Worm (Caenorhabditis elegans) whole organism, L4 larva: ENCODE data around the gene nsph-4.3.

Experiments used
- F10B5.3 ChIP-seq: sonication (generic microtip); optimal IDR thresholded peaks from 2 replicates; lab custom pipeline; 2016; ENCODE audit warnings: mild to moderate bottlenecking, missing genetic modification characterization, missing compliant biosample characterization
- R02D3.7 ChIP-seq: fragments of 150-350 bp; sonication (generic microtip); optimal IDR thresholded peaks from 3 replicates; lab custom pipeline; 2014; ENCODE audit warnings: missing biosample characterization, missing genetic modification characterization
- T26A8.4 ChIP-seq: fragments of 200-800 bp; sonication (Bioruptor generic); IDR thresholded peaks from 2 replicates; pipeline ENCODE4 v1.3.6; 2022; ENCODE audit warnings: missing genetic modification characterization, missing compliant biosample characterization
- Y105C5A.15 ChIP-seq: fragments of 200-800 bp; sonication (Bioruptor generic); IDR thresholded peaks from 2 replicates; pipeline ENCODE4 v1.3.6; 2022; ENCODE audit warnings: missing genetic modification characterization, missing compliant biosample characterization
- Y48G9A.11 ChIP-seq: fragments of 200-800 bp; sonication (Bioruptor generic); IDR thresholded peaks from 2 replicates; pipeline ENCODE4 v1.3.6; 2022; ENCODE audit warnings: missing genetic modification reagents, missing genetic modification characterization, missing compliant biosample characterization
- aha-1 ChIP-seq: fragments of 150-350 bp; peaks from one replicate; lab custom pipeline; 2014; ENCODE audit warnings: missing biosample characterization, missing genetic modification characterization
- ceh-62 ChIP-seq: sonication (generic microtip); optimal IDR thresholded peaks from 2 replicates; lab custom pipeline; 2017; ENCODE audit warnings: missing biosample characterization, missing genetic modification characterization
- ctbp-1 ChIP-seq: fragments of 200-800 bp; sonication (Bioruptor generic); IDR thresholded peaks from 2 replicates; pipeline ENCODE4 v1.3.6; 2022; ENCODE audit warnings: missing genetic modification reagents, missing genetic modification characterization, missing compliant biosample characterization
- daf-12 ChIP-seq: fragments of 150-350 bp; optimal IDR thresholded peaks from 2 replicates; lab custom pipeline; 2014; ENCODE audit warnings: missing biosample characterization, missing genetic modification reagents, missing genetic modification characterization
- daf-8 ChIP-seq: fragments of 200-800 bp; sonication (Bioruptor generic); IDR thresholded peaks from 2 replicates; pipeline ENCODE4 v1.3.6; 2022; ENCODE audit warnings: missing genetic modification characterization, missing compliant biosample characterization
- dve-1 ChIP-seq: sonication (generic microtip); optimal IDR thresholded peaks from 2 replicates; lab custom pipeline; 2017; ENCODE audit warnings: antibody characterized with exemption, mild to moderate bottlenecking, missing genetic modification characterization, missing compliant biosample characterization; ENCODE audit not compliant: insufficient read depth
- fos-1 ChIP-seq: fragments of 150-350 bp; optimal IDR thresholded peaks from 2 replicates; lab custom pipeline; 2014; ENCODE audit warnings: missing biosample characterization, missing genetic modification characterization
- gei-8 ChIP-seq: fragments of 200-800 bp; sonication (Bioruptor generic); optimal IDR thresholded peaks from 2 replicates; lab custom pipeline; 2018; ENCODE audit warnings: mild to moderate bottlenecking, missing genetic modification characterization, missing compliant biosample characterization
- hif-1 ChIP-seq, 2 experiments: sonication (generic microtip); optimal IDR thresholded peaks; 2 replicates each; lab custom pipeline; 2016 to 2017; ENCODE audit warnings: missing compliant biosample characterization in 2 of 2, missing genetic modification characterization in 2 of 2, missing genetic modification reagents in 2 of 2, missing genotype in 2 of 2, mild to moderate bottlenecking in 1 of 2
- hlh-30 ChIP-seq: sonication (generic microtip); optimal IDR thresholded peaks from 2 replicates; lab custom pipeline; 2017; ENCODE audit warnings: antibody characterized with exemption, mild to moderate bottlenecking, missing genetic modification characterization, missing compliant biosample characterization; ENCODE audit not compliant: insufficient read depth
- lin-38 ChIP-seq: fragments of 200-800 bp; sonication (Bioruptor generic); IDR thresholded peaks from 2 replicates; pipeline ENCODE4 v1.3.6; 2022; ENCODE audit warnings: missing genetic modification reagents, missing genetic modification characterization, missing compliant biosample characterization
- mdl-1 ChIP-seq, 2 experiments: fragments of 150-350 bp in 1 of 2; sonication (generic microtip) in 1 of 2; optimal IDR thresholded peaks; 2 replicates each; lab custom pipeline; 2014 to 2017; ENCODE audit warnings: missing biosample characterization in 2 of 2, missing genetic modification characterization in 2 of 2
- mep-1 ChIP-seq: fragments of 150-350 bp; sonication (generic microtip); optimal IDR thresholded peaks from 3 replicates; lab custom pipeline; 2014; ENCODE audit warnings: missing biosample characterization, missing genetic modification characterization
- nhr-111 ChIP-seq: fragments of 200-800 bp; sonication (Bioruptor generic); optimal IDR thresholded peaks from 2 replicates; lab custom pipeline; 2018; ENCODE audit warnings: mild to moderate bottlenecking, missing genetic modification characterization, missing compliant biosample characterization
- nhr-237 ChIP-seq: sonication (generic microtip); optimal IDR thresholded peaks from 2 replicates; lab custom pipeline; 2017; ENCODE audit warnings: missing biosample characterization, missing genetic modification characterization
- nhr-25 ChIP-seq: sonication (generic microtip); optimal IDR thresholded peaks from 2 replicates; lab custom pipeline; 2017; ENCODE audit warnings: missing genetic modification characterization, mild to moderate bottlenecking, missing compliant biosample characterization, antibody characterized with exemption, moderate library complexity, borderline replicate concordance; ENCODE audit not compliant: insufficient read depth
- nhr-28 ChIP-seq: fragments of 150-350 bp; optimal IDR thresholded peaks from 2 replicates; lab custom pipeline; 2014; ENCODE audit warnings: missing biosample characterization, missing genetic modification characterization
- nhr-41 ChIP-seq: fragments of 200-800 bp; sonication (Bioruptor generic); IDR thresholded peaks from 2 replicates; pipeline ENCODE4 v1.3.6; 2022; ENCODE audit warnings: missing genetic modification reagents, missing genetic modification characterization, missing compliant biosample characterization
- nhr-42 ChIP-seq: fragments of 200-800 bp; sonication (Bioruptor generic); IDR thresholded peaks from 2 replicates; pipeline ENCODE4 v1.3.6; 2022; ENCODE audit warnings: missing genetic modification characterization, missing compliant biosample characterization
- nhr-6 ChIP-seq: fragments of 150-350 bp; optimal IDR thresholded peaks from 2 replicates; lab custom pipeline; 2014; ENCODE audit warnings: missing biosample characterization, missing genetic modification characterization
- nhr-76 ChIP-seq: fragments of 150-350 bp; optimal IDR thresholded peaks from 2 replicates; lab custom pipeline; 2014; ENCODE audit warnings: missing biosample characterization, missing genetic modification characterization
- php-3 ChIP-seq: fragments of 200-800 bp; sonication (Bioruptor generic); IDR thresholded peaks from 2 replicates; pipeline ENCODE4 v1.3.6; 2022; ENCODE audit warnings: missing genetic modification reagents, missing genetic modification characterization, missing compliant biosample characterization
- sdz-12 ChIP-seq: fragments of 200-800 bp; sonication (Bioruptor generic); optimal IDR thresholded peaks from 2 replicates; lab custom pipeline; 2018; ENCODE audit warnings: mild to moderate bottlenecking, missing genetic modification characterization, missing compliant biosample characterization
- snpc-1.2 ChIP-seq: fragments of 200-800 bp; sonication (Bioruptor generic); IDR thresholded peaks from 2 replicates; pipeline ENCODE4 v1.3.6; 2022; ENCODE audit warnings: missing genetic modification reagents, missing genetic modification characterization, missing compliant biosample characterization
- unc-130 ChIP-seq: sonication (generic microtip); optimal IDR thresholded peaks from 2 replicates; lab custom pipeline; 2016; ENCODE audit warnings: missing genetic modification reagents, missing genetic modification characterization, missing compliant biosample characterization
- unc-62 ChIP-seq, 3 experiments: fragments of 150-350 bp in 1 of 3; sonication (generic microtip); optimal IDR thresholded peaks in 2 of 3; peaks in 1 of 3; 1 replicate in 1 of 3; 2 replicates in 2 of 3; lab custom pipeline; 2014 to 2017; ENCODE audit warnings: missing biosample characterization in 3 of 3, missing genetic modification characterization in 3 of 3, missing genetic modification reagents in 3 of 3, missing genotype in 1 of 3
- vab-7 ChIP-seq: fragments of 200-800 bp; sonication (Bioruptor generic); IDR thresholded peaks from 2 replicates; pipeline ENCODE4 v1.3.6; 2022; ENCODE audit warnings: missing genetic modification reagents, missing genetic modification characterization, missing compliant biosample characterization
- zag-1 ChIP-seq: fragments of 150-350 bp; optimal IDR thresholded peaks from 2 replicates; lab custom pipeline; 2014; ENCODE audit warnings: missing biosample characterization, missing genetic modification characterization
- ztf-7 ChIP-seq: fragments of 150-350 bp; optimal IDR thresholded peaks from 2 replicates; lab custom pipeline; 2014; ENCODE audit warnings: missing biosample characterization, missing genetic modification characterization

The nsph-4.3 gene

ce11 chrIII:7642015-7642414 is 32.9 kb upstream of the nsph-4.3 start (continued):
- TF ChIP-seq hlh-30, result peak; percentile 61
- peak; percentile 45 for TF ChIP-seq mep-1 (tag; lab: Kevin White, UChicago)

- TF ChIP-seq sdz-12 (GFP tag; lab: Kevin White, UChicago), result no peak
- TF ChIP-seq unc-62 (GFP tag; optimal IDR thresholded peaks at IDR 0.05 in 1 of 2; lab: Kevin White, UChicago), result peak in 1 of 2 experiments; percentile 91
- no peak for TF ChIP-seq unc-62 (tag; optimal IDR thresholded peaks at IDR 0.05; lab: Kevin White, UChicago)
These were observed 32.3 kb upstream of the nsph-4.3 start for ce11 chrIII:7641337-7641736.

ce11 chrIII:7625086-7625485 is 16.0 kb upstream of the nsph-4.3 start, which contains the start of gene fbn-1:
Gene fbn-1, plus strand, starts transcription at chrIII:7625386.
- no peak for TF ChIP-seq aha-1 (tag; lab: Kevin White, UChicago)
- no peak for TF ChIP-seq ceh-62 (tag; lab: Kevin White, UChicago)
- TF ChIP-seq zag-1, result no peak
- TF ChIP-seq ctbp-1 (GFP tag; lab: Robert Waterston, UW), result no peak
- no peak for TF ChIP-seq Y105C5A.15 (GFP tag; lab: Robert Waterston, UW)
- TF ChIP-seq mdl-1 (tag; optimal IDR thresholded peaks at IDR 0.05; lab: Kevin White, UChicago), result no peak
- no peak for TF ChIP-seq nhr-42
- TF ChIP-seq gei-8 (GFP tag; lab: Kevin White, UChicago), result no peak
- TF ChIP-seq vab-7 (GFP tag; lab: Robert Waterston, UW), result no peak
- no peak for TF ChIP-seq fos-1 (tag; lab: Kevin White, UChicago)
- no peak for TF ChIP-seq php-3 (GFP tag; lab: Robert Waterston, UW)
- TF ChIP-seq dve-1 (tag; lab: Kevin White, UChicago), result no peak
- no peak for TF ChIP-seq nhr-6 (tag; lab: Kevin White, UChicago)
- TF ChIP-seq nhr-111, result no peak
- TF ChIP-seq lin-38 (GFP tag; lab: Robert Waterston, UW), result no peak

ce11 chrIII:7622922-7623321 is 13.9 kb upstream of the nsph-4.3 start:
- no peak for TF ChIP-seq hif-1 (tag; optimal IDR thresholded peaks at IDR 0.05; lab: Kevin White, UChicago)
- TF ChIP-seq unc-130, result no peak
- TF ChIP-seq F10B5.3 (tag; lab: Kevin White, UChicago), result no peak
- TF ChIP-seq nhr-25 (tag; lab: Kevin White, UChicago), result peak; percentile 90
- TF ChIP-seq nhr-237 (tag; lab: Kevin White, UChicago), result no peak
- no peak for TF ChIP-seq T26A8.4 (GFP tag; lab: Robert Waterston, UW)
- no peak for TF ChIP-seq mdl-1 (tag; optimal IDR thresholded peaks at IDR 0.05; lab: Kevin White, UChicago)
- TF ChIP-seq nhr-41 (GFP tag; lab: Robert Waterston, UW), result no peak
- no peak for TF ChIP-seq snpc-1.2
- no peak for TF ChIP-seq ztf-7
- TF ChIP-seq nhr-42, result no peak
- TF ChIP-seq nhr-28 (tag; lab: Kevin White, UChicago), result peak; percentile 2
- no peak for TF ChIP-seq Y48G9A.11 (GFP tag; lab: Robert Waterston, UW)
- TF ChIP-seq nhr-76 (tag; lab: Kevin White, UChicago), result no peak
- TF ChIP-seq daf-8 (GFP tag; lab: Robert Waterston, UW), result no peak
- TF ChIP-seq daf-12, result no peak

- TF ChIP-seq aha-1 (tag; lab: Kevin White, UChicago), result peak; percentile 4
- TF ChIP-seq R02D3.7 (tag; lab: Kevin White, UChicago), result no peak
These were observed 12.3 kb upstream of the nsph-4.3 start for ce11 chrIII:7621355-7621754.
